Worm (Caenorhabditis elegans): ENCODE data around the gene spi-1.

The spi-1 gene

DNA sequence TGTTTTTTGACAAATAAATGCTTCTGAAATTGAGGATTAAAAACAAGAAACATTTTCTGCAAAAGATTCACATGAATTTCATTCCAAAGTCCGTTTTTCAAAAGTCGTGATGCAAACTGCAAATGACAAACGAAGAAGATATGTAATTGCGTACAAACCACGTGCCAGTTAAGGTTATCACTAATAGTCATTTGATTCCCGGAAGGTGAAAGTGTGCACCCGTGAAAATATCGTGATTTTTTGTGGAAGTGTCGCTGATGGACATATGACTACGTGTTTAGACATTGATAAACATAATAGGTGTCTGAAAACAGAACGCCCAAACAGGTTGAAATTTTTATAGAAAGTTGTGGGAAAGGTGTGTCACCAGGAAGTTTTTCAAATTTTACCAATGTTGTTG lies 32.2 kb downstream of the spi-1 start (continued):
- TF ChIP-seq vab-15 (tag; optimal IDR thresholded peaks at IDR 0.05), result peak; percentile 29
- TF ChIP-seq elt-2 (tag; optimal IDR thresholded peaks at IDR 0.05), result peak; percentile 96
- TF ChIP-seq unc-62 (GFP tag; optimal IDR thresholded peaks at IDR 0.05), result no peak
- no peak for TF ChIP-seq Y116A8C.19 (tag; optimal IDR thresholded peaks at IDR 0.05; ENCODE audit: borderline replicate concordance)
- no peak for TF ChIP-seq snpc-4 (tag; optimal IDR thresholded peaks at IDR 0.05)
- no peak for TF ChIP-seq nhr-12 (tag; optimal IDR thresholded peaks at IDR 0.05)
- peak; percentile 31 for TF ChIP-seq lir-3 (tag; optimal IDR thresholded peaks at IDR 0.05; ENCODE audit: poor library complexity)
- TF ChIP-seq nhr-85 (tag), result peak; percentile 94
- peak; percentile 89 for TF ChIP-seq nhr-20 (tag; optimal IDR thresholded peaks at IDR 0.05)
- TF ChIP-seq skn-1 (tag; optimal IDR thresholded peaks at IDR 0.05), result no peak
- TF ChIP-seq jun-1 (tag; optimal IDR thresholded peaks at IDR 0.05), result no peak
- no peak for TF ChIP-seq fos-1 (tag; optimal IDR thresholded peaks at IDR 0.05)
- peak; percentile 98 for TF ChIP-seq blmp-1 (tag; optimal IDR thresholded peaks at IDR 0.05)
- peak in 1 of 2 experiments; percentile 8 for TF ChIP-seq efl-1 (optimal IDR thresholded peaks at IDR 0.05)
- TF ChIP-seq efl-1 (GFP tag; optimal IDR thresholded peaks at IDR 0.05 in 1 of 2), result peak in 1 of 2 experiments; percentile 91
- TF ChIP-seq sup-37 (GFP tag; optimal IDR thresholded peaks at IDR 0.05), result no peak
- no peak for TF ChIP-seq nhr-76 (tag; optimal IDR thresholded peaks at IDR 0.05)
- TF ChIP-seq mab-9 (GFP tag; IDR thresholded peaks at IDR 0.05), result no peak
- TF ChIP-seq ztf-11 (tag; optimal IDR thresholded peaks at IDR 0.05), result no peak
- peak in 1 of 2 experiments; percentile 82 for TF ChIP-seq lin-35 (GFP tag; optimal IDR thresholded peaks at IDR 0.05)
- no peak for TF ChIP-seq nhr-47 (tag; optimal IDR thresholded peaks at IDR 0.05)
- no peak for TF ChIP-seq ces-1 (GFP tag; optimal IDR thresholded peaks at IDR 0.05)
- TF ChIP-seq mdl-1 (tag; optimal IDR thresholded peaks at IDR 0.05), result peak in 1 of 2 experiments; percentile 90
- TF ChIP-seq ceh-8 (GFP tag; optimal IDR thresholded peaks at IDR 0.05), result no peak
- TF ChIP-seq nhr-237 (tag; optimal IDR thresholded peaks at IDR 0.05), result no peak
- no peak for TF ChIP-seq unc-98 (GFP tag; IDR thresholded peaks at IDR 0.05)
- no peak for TF ChIP-seq snu-23 (GFP tag; optimal IDR thresholded peaks at IDR 0.05)
- no peak for TF ChIP-seq mef-2 (tag; optimal IDR thresholded peaks at IDR 0.05)
- TF ChIP-seq unc-86 (tag; optimal IDR thresholded peaks at IDR 0.05), result no peak
- no peak for TF ChIP-seq alr-1 (tag; optimal IDR thresholded peaks at IDR 0.05; ENCODE audit: borderline replicate concordance)
- TF ChIP-seq ceh-90 (tag; optimal IDR thresholded peaks at IDR 0.05), result no peak
- TF ChIP-seq egl-27 (tag; optimal IDR thresholded peaks at IDR 0.05), result no peak
- TF ChIP-seq tbx-2 (tag; optimal IDR thresholded peaks at IDR 0.05), result peak; percentile 64
- TF ChIP-seq C04F5.9 (tag; optimal IDR thresholded peaks at IDR 0.05), result no peak
- TF ChIP-seq nhr-84 (tag; optimal IDR thresholded peaks at IDR 0.05), result no peak
- no peak for TF ChIP-seq isw-1 (GFP tag; IDR thresholded peaks at IDR 0.05)
- TF ChIP-seq grh-1 (GFP tag; IDR thresholded peaks at IDR 0.05), result peak; percentile 84
- no peak for TF ChIP-seq irx-1 (tag; optimal IDR thresholded peaks at IDR 0.05)
- TF ChIP-seq ceh-88 (GFP tag; IDR thresholded peaks at IDR 0.05), result no peak
- TF ChIP-seq unc-30 (tag; optimal IDR thresholded peaks at IDR 0.05), result no peak
- no peak for TF ChIP-seq rnt-1 (tag; optimal IDR thresholded peaks at IDR 0.05)
- TF ChIP-seq dpl-1 (GFP tag; optimal IDR thresholded peaks at IDR 0.05), result peak; percentile 5 to 45 (median 17)
- TF ChIP-seq nhr-11 (tag; optimal IDR thresholded peaks at IDR 0.05), result no peak
- peak; percentile 48 for TF ChIP-seq pax-3 (tag; optimal IDR thresholded peaks at IDR 0.05)
- no peak for TF ChIP-seq F16B12.6 (tag; optimal IDR thresholded peaks at IDR 0.05)
- TF ChIP-seq aha-1 (tag; optimal IDR thresholded peaks at IDR 0.05), result no peak
- no peak for TF ChIP-seq hlh-4 (tag; optimal IDR thresholded peaks at IDR 0.05)
- TF ChIP-seq xbp-1 (tag; optimal IDR thresholded peaks at IDR 0.05), result no peak
- TF ChIP-seq swsn-7 (tag; optimal IDR thresholded peaks at IDR 0.05), result no peak
- peak; percentile 42 for TF ChIP-seq ztf-4 (tag; optimal IDR thresholded peaks at IDR 0.05)
- TF ChIP-seq mep-1 (tag; optimal IDR thresholded peaks at IDR 0.05), result peak; percentile 23
- TF ChIP-seq lsy-2 (tag; optimal IDR thresholded peaks at IDR 0.05), result no peak
- TF ChIP-seq ceh-63 (GFP tag; optimal IDR thresholded peaks at IDR 0.05), result no peak
- no peak for TF ChIP-seq tlp-1 (tag; optimal IDR thresholded peaks at IDR 0.05)
- TF ChIP-seq ets-5 (GFP tag; IDR thresholded peaks at IDR 0.05), result no peak

Measured in whole organism, L1 larva.